Worm (Caenorhabditis elegans): Measurements from ENCODE around the gene F38A5.6.

ce11 chrIV:6631704-6632272 lies 34.6 kb upstream of the F38A5.6 start, which contains the start of the genes cest-5.1 and C01B10.9:
- no peak for TF ChIP-seq klf-2 (GFP tag; conservative IDR thresholded peaks at IDR 0.05)
- TF ChIP-seq med-1 (GFP tag; optimal IDR thresholded peaks at IDR 0.05; ENCODE audit: insufficient read depth) = no peak
- TF ChIP-seq T22C8.4 (GFP tag; IDR thresholded peaks at IDR 0.05) = 0 out of 2 replicates have a peak, but pooled peaks have one; percentile 27
- no peak for TF ChIP-seq ztf-23 (GFP tag; IDR thresholded peaks at IDR 0.05)
- TF ChIP-seq flt-1 (GFP tag; IDR thresholded peaks at IDR 0.05) = no peak; the same call in 1 of the 2 replicates
- no peak for TF ChIP-seq ztf-29 (GFP tag; IDR thresholded peaks at IDR 0.05)
- TF ChIP-seq tab-1 (GFP tag; IDR thresholded peaks at IDR 0.05) = no peak
- TF ChIP-seq ref-1 (GFP tag; conservative IDR thresholded peaks at IDR 0.05) = no peak

Data from whole organism, midembryonic.